Worm (Caenorhabditis elegans) whole organism, L4 larva: ENCODE measurements around the gene ril-2.

ENCODE experiments used
- ceh-82 ChIP-seq: sonication (generic microtip); optimal IDR thresholded peaks from 2 replicates; lab custom pipeline; 2017; ENCODE audit warnings: missing biosample characterization, missing genetic modification characterization
- nhr-11 ChIP-seq: fragments of 150-350 bp; optimal IDR thresholded peaks from 2 replicates; lab custom pipeline; 2014; ENCODE audit warnings: missing biosample characterization, missing genetic modification characterization

DNA sequence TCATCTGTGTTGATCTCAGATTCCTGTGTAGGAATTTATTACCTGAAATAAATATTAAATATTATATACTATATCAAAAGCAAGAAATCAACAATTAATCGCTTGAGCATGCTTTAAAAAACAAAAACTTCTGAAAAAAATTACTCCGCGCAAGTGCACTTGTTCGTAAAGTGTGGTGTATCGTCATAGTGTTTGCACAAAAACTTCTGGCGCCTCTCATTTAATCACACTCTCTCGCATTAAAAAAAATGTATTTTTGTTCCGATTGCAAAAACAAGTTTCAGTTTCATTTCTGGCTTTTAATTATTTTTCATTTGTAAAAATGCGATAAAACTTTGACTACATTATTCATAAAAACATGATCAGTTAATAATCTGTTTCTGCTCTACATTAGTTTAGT is at the start of gene ril-2, which contains the start of gene C14C10.10:
- no peak for TF ChIP-seq ceh-82
- no peak for TF ChIP-seq nhr-11 (tag; lab: Kevin White, UChicago)
